Worm (Caenorhabditis elegans) whole organism, L3 larva: ENCODE data around the gene ckb-2.
A peak's percentile ranks its signal among the peaks of the same experiment; 100 is the strongest.

Source experiments
- ama-1 ChIP-seq: fragments of 150-350 bp; optimal IDR thresholded peaks from 2 replicates; lab custom pipeline; 2018
- elt-1 ChIP-seq: fragments of 150-350 bp; optimal IDR thresholded peaks from 2 replicates; lab custom pipeline; 2014; ENCODE audit warnings: missing biosample characterization, missing genetic modification characterization
- fos-1 ChIP-seq: fragments of 150-350 bp; optimal IDR thresholded peaks from 2 replicates; lab custom pipeline; 2014; ENCODE audit warnings: missing biosample characterization, missing genetic modification characterization
- lin-15B ChIP-seq: fragments of 150-350 bp; optimal IDR thresholded peaks from 2 replicates; lab custom pipeline; 2014; ENCODE audit warnings: missing biosample characterization, missing genetic modification characterization
- lin-39 ChIP-seq: fragments of 150-350 bp; optimal IDR thresholded peaks from 2 replicates; lab custom pipeline; 2018; ENCODE audit warnings: missing biosample characterization, missing genetic modification reagents, missing genetic modification characterization
- nfya-1 ChIP-seq: sonication (generic microtip); optimal IDR thresholded peaks from 2 replicates; lab custom pipeline; 2017; ENCODE audit warnings: missing genetic modification characterization, mild to moderate bottlenecking, missing compliant biosample characterization, antibody characterized with exemption, moderate library complexity; ENCODE audit not compliant: insufficient read depth
- nhr-12 ChIP-seq: fragments of 150-350 bp; optimal IDR thresholded peaks from 2 replicates; lab custom pipeline; 2014; ENCODE audit warnings: missing biosample characterization, missing genetic modification characterization
- nhr-23 ChIP-seq: fragments of 150-350 bp; optimal IDR thresholded peaks from 2 replicates; lab custom pipeline; 2014; ENCODE audit warnings: missing biosample characterization, missing genetic modification reagents, missing genetic modification characterization
- nhr-237 ChIP-seq: fragments of 150-350 bp; optimal IDR thresholded peaks from 2 replicates; lab custom pipeline; 2014; ENCODE audit warnings: missing biosample characterization, missing genetic modification characterization
- nhr-28 ChIP-seq: fragments of 150-350 bp; optimal IDR thresholded peaks from 2 replicates; lab custom pipeline; 2014; ENCODE audit warnings: missing biosample characterization, missing genetic modification characterization
- sea-2 ChIP-seq: fragments of 150-350 bp; sonication (generic microtip); optimal IDR thresholded peaks from 4 replicates; lab custom pipeline; 2014; ENCODE audit warnings: missing biosample characterization, missing genetic modification reagents, missing genetic modification characterization
- tbx-2 ChIP-seq: sonication (generic microtip); optimal IDR thresholded peaks from 2 replicates; lab custom pipeline; 2016; ENCODE audit warnings: mild to moderate bottlenecking, missing genetic modification characterization, missing compliant biosample characterization
- ztf-11 ChIP-seq: fragments of 150-350 bp; optimal IDR thresholded peaks from 2 replicates; lab custom pipeline; 2014; ENCODE audit warnings: missing biosample characterization, missing genetic modification characterization

- peak; percentile 75 for TF ChIP-seq lin-15B
- TF ChIP-seq lin-39: no peak
- no peak for TF ChIP-seq nhr-237
- TF ChIP-seq nhr-12 (tag; lab: Kevin White, UChicago): no peak
- peak; percentile 17 for TF ChIP-seq ama-1
- TF ChIP-seq ztf-11 (tag; lab: Kevin White, UChicago): no peak
- TF ChIP-seq fos-1: no peak
- TF ChIP-seq elt-1 (tag; lab: Kevin White, UChicago): no peak
- TF ChIP-seq nfya-1: peak; percentile 65
- TF ChIP-seq tbx-2: no peak
- no peak for TF ChIP-seq sea-2
- TF ChIP-seq nhr-28 (tag; lab: Kevin White, UChicago): no peak
- peak; percentile 66 for TF ChIP-seq nhr-23 (tag; lab: Kevin White, UChicago)
These were observed 51.6 kb downstream of the ckb-2 start, which contains the start of the genes R07E5.7 and cku-80 for ce11 chrIII:4419117-4419978.
